Worm (Caenorhabditis elegans): ENCODE measurements around the gene T26C12.1.

T26C12.1 gene

DNA sequence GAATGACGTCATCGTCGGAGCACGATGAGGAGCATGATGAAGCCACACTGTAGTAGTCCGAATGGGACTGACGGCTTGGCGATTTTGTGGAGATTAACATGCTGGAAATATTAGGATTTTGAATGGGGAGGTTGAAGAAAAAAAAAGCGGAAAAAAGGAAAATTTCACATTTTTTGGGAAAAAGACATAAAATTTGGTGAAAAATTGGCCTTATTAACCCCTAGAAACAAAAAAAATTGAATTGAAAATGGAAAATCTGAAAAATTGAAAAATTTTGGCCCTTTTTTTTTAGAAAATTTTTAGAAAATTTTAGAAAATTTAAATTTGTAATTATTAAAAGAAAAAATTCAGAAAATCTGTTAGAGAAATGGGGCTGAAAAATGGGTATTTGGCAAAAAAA, 14.6 kb downstream of the T26C12.1 start, which contains the start of gene T26C12.3:
Gene T26C12.3 (minus strand): TSS at position 101 of the 400 bp plus-strand sequence.
- TF ChIP-seq grh-1 (GFP tag; IDR thresholded peaks at IDR 0.05): no peak
- TF ChIP-seq nhr-11 (tag; optimal IDR thresholded peaks at IDR 0.05): no peak

DNA sequence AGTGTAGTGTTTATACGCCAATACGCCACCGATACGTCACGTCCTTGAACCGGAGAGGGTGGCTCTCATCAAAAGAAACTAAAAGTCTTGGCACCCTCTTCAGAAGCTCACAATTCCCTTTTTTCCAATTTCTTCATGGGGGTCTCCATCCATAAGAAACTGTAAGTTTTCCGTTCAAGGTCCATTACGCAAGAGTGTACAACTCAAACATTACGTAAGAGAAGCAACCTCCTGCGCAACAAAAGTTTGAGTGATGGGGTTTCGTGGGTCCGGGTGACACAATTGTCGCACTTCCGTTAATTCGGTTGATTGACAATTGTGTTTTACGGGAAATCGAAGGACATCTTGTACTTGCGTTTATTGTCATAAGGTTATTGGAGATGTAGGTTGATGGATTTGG, 20.1 kb downstream of the T26C12.1 start:
- TF ChIP-seq elt-2 (tag; optimal IDR thresholded peaks at IDR 0.05): no peak
- no peak for TF ChIP-seq unc-130 (tag; optimal IDR thresholded peaks at IDR 0.05)
- no peak for TF ChIP-seq mep-1 (tag; optimal IDR thresholded peaks at IDR 0.05)
- TF ChIP-seq nhr-47 (tag; optimal IDR thresholded peaks at IDR 0.05): no peak
- no peak for TF ChIP-seq nhr-12 (tag; optimal IDR thresholded peaks at IDR 0.05)
- TF ChIP-seq C16A3.4 (tag; optimal IDR thresholded peaks at IDR 0.05): no peak
- TF ChIP-seq nhr-28 (tag; optimal IDR thresholded peaks at IDR 0.05): no peak
- TF ChIP-seq lir-3 (tag; optimal IDR thresholded peaks at IDR 0.05; ENCODE audit: poor library complexity): no peak
- no peak for TF ChIP-seq skn-1 (tag; optimal IDR thresholded peaks at IDR 0.05)
- no peak for TF ChIP-seq ztf-11 (tag; optimal IDR thresholded peaks at IDR 0.05)
- TF ChIP-seq ceh-90 (tag; optimal IDR thresholded peaks at IDR 0.05): no peak
- TF ChIP-seq alr-1 (tag; optimal IDR thresholded peaks at IDR 0.05; ENCODE audit: borderline replicate concordance): no peak
- no peak for TF ChIP-seq mab-9 (GFP tag; IDR thresholded peaks at IDR 0.05)
- TF ChIP-seq aha-1 (tag; optimal IDR thresholded peaks at IDR 0.05): no peak

ce11 chrIV:3289237-3289636, 30.5 kb downstream of the T26C12.1 start, which contains the start of gene gcy-23:
gcy-23 (minus strand) TSS chrIV:3289337.
- TF ChIP-seq aha-1 (tag; optimal IDR thresholded peaks at IDR 0.05): no peak
- TF ChIP-seq nhr-85 (tag): no peak
- TF ChIP-seq ama-1 (optimal IDR thresholded peaks at IDR 0.05): no peak

DNA sequence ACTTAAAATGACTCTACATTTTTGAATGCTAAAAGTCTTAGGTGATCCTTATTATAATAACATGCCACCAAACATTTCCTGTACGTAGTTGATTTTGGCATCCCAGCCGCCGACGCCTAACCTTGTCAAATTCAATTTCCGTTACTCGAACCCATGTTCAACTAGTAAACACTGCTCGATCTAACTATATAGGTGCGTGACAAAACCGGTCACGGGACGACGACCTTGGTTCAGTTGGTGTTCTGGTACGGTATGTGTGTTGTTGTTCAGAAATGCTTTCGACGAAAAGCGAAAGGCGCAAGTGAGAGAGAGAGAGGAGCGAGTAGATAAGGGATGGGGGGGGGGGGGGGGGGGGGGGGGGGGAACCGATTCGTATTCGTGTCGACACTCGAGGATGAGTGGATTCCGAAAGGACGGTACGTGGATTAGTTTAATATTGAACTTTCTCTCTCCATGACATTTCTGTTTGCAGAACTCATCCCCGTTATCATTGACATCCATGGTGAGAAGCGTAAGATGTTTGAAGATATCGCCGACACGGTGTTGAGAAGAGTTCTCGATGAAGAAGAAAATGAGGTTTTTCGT, 33.4 kb downstream of the T26C12.1 start, which contains the start of gene W08E12.8:
Gene W08E12.8 (plus strand): TSS at position 395 of the 585 bp plus-strand sequence.
- TF ChIP-seq snu-23 (GFP tag; optimal IDR thresholded peaks at IDR 0.05) (peak; percentile 5), nhr-90 (tag; optimal IDR thresholded peaks at IDR 0.05; ENCODE audit: poor library complexity) (no peak), ama-1 (optimal IDR thresholded peaks at IDR 0.05) (no peak), nhr-85 (tag) (peak; percentile 70), efl-3 (GFP tag; optimal IDR thresholded peaks at IDR 0.05) (no peak), nhr-47 (tag; optimal IDR thresholded peaks at IDR 0.05) (no peak), blmp-1 (tag; optimal IDR thresholded peaks at IDR 0.05) (peak; percentile 26), unc-30 (tag; optimal IDR thresholded peaks at IDR 0.05) (no peak)

ce11 chrIV:3293800-3294493, 35.2 kb downstream of the T26C12.1 start:
- no peak for TF ChIP-seq mef-2 (tag; optimal IDR thresholded peaks at IDR 0.05)
- TF ChIP-seq alr-1 (tag; optimal IDR thresholded peaks at IDR 0.05; ENCODE audit: borderline replicate concordance): peak; percentile 62
- TF ChIP-seq efl-1 (optimal IDR thresholded peaks at IDR 0.05): no peak
- peak in 1 of 2 experiments; percentile 79 for TF ChIP-seq efl-1 (GFP tag; optimal IDR thresholded peaks at IDR 0.05 in 1 of 2)

- TF ChIP-seq egl-27 (tag; optimal IDR thresholded peaks at IDR 0.05) (no peak), snu-23 (GFP tag; optimal IDR thresholded peaks at IDR 0.05) (peak; percentile 97), unc-130 (tag; optimal IDR thresholded peaks at IDR 0.05) (peak; percentile 98), tbx-2 (tag; optimal IDR thresholded peaks at IDR 0.05) (peak; percentile 90), C34B4.2 (tag; optimal IDR thresholded peaks at IDR 0.05) (no peak), jun-1 (tag; optimal IDR thresholded peaks at IDR 0.05) (peak; percentile 87), nhr-85 (tag) (peak; percentile 94), aly-2 (tag; optimal IDR thresholded peaks at IDR 0.05) (peak; percentile 84), nhr-12 (tag; optimal IDR thresholded peaks at IDR 0.05) (no peak), lin-39 (tag; optimal IDR thresholded peaks at IDR 0.05) (peak; percentile 70), fos-1 (tag; optimal IDR thresholded peaks at IDR 0.05) (peak; percentile 90), pax-3 (tag; optimal IDR thresholded peaks at IDR 0.05) (peak; percentile 88), nhr-76 (tag; optimal IDR thresholded peaks at IDR 0.05) (no peak), mdl-1 (tag; optimal IDR thresholded peaks at IDR 0.05) (peak in 1 of 2 experiments; percentile 96), mep-1 (tag; optimal IDR thresholded peaks at IDR 0.05) (peak; percentile 99), ceh-90 (tag; optimal IDR thresholded peaks at IDR 0.05) (no peak), ceh-88 (GFP tag; IDR thresholded peaks at IDR 0.05) (peak; percentile 85), sup-37 (GFP tag; optimal IDR thresholded peaks at IDR 0.05) (no peak), pag-3 (tag; optimal IDR thresholded peaks at IDR 0.05; ENCODE audit: borderline replicate concordance, insufficient read depth) (peak; percentile 55), unc-86 (tag; optimal IDR thresholded peaks at IDR 0.05) (peak; percentile 89)
Observed at ce11 chrIV:3294553-3295185, 36.0 kb downstream of the T26C12.1 start, which contains the start of gene W08E12.7. W08E12.7 (plus strand) TSS chrIV:3295135.

Data from whole organism, L1 larva.